Worm (Caenorhabditis elegans) whole organism, early embryonic: ENCODE measurements around the gene nas-37.

Source experiments
- B0310.2 ChIP-seq: sonication (generic microtip); optimal IDR thresholded peaks from 2 replicates; lab custom pipeline; 2016; ENCODE audit warnings: mild to moderate bottlenecking, missing genetic modification characterization, missing compliant biosample characterization
- F13C5.2 ChIP-seq: sonication (generic microtip); optimal IDR thresholded peaks from 2 replicates; lab custom pipeline; 2017; ENCODE audit warnings: mild to moderate bottlenecking, missing genetic modification characterization, inconsistent platforms, missing compliant biosample characterization
- aly-1 ChIP-seq: sonication (generic microtip); optimal IDR thresholded peaks from 2 replicates; lab custom pipeline; 2016; ENCODE audit warnings: missing genetic modification characterization, missing compliant biosample characterization
- ama-1 ChIP-seq: fragments of 150-350 bp; optimal IDR thresholded peaks from 2 replicates; lab custom pipeline; 2014
- ceh-36 ChIP-seq: sonication (generic microtip); optimal IDR thresholded peaks from 2 replicates; lab custom pipeline; 2016; ENCODE audit warnings: missing genetic modification characterization, inconsistent platforms, missing compliant biosample characterization
- flt-1 ChIP-seq: fragments of 200-800 bp; sonication (Bioruptor generic); IDR thresholded peaks from 2 replicates; pipeline ENCODE4 v1.3.6; 2022; ENCODE audit warnings: missing genetic modification characterization, missing compliant biosample characterization
- hmbx-1 ChIP-seq: sonication (generic microtip); optimal IDR thresholded peaks from 2 replicates; lab custom pipeline; 2016; ENCODE audit warnings: mild to moderate bottlenecking, missing genetic modification characterization, missing compliant biosample characterization
- hnd-1 ChIP-seq: sonication (generic microtip); optimal IDR thresholded peaks from 2 replicates; lab custom pipeline; 2016; ENCODE audit warnings: missing genetic modification characterization, missing compliant biosample characterization
- pes-1 ChIP-seq: fragments of 200-800 bp; sonication (Bioruptor generic); IDR thresholded peaks from 2 replicates; pipeline ENCODE4 v1.3.6; 2022; ENCODE audit warnings: missing genetic modification reagents, missing genetic modification characterization, missing compliant biosample characterization
- scrt-1 ChIP-seq: fragments of 200-800 bp; sonication (Bioruptor generic); IDR thresholded peaks from 2 replicates; pipeline ENCODE4 v1.3.6; 2022; ENCODE audit warnings: missing genetic modification characterization, missing compliant biosample characterization
- sea-1 ChIP-seq: fragments of 200-800 bp; sonication (Bioruptor generic); conservative IDR thresholded peaks from 2 replicates; pipeline ENCODE4 v1.3.6; 2022; ENCODE audit warnings: missing genetic modification characterization, missing compliant biosample characterization
- tbx-11 ChIP-seq: fragments of 200-800 bp; sonication (Bioruptor generic); IDR thresholded peaks from 2 replicates; pipeline ENCODE4 v1.3.6; 2022; ENCODE audit warnings: missing genetic modification characterization, missing compliant biosample characterization
- tbx-37 ChIP-seq: fragments of 200-800 bp; sonication (Bioruptor generic); conservative IDR thresholded peaks from 2 replicates; pipeline ENCODE4 v1.3.6; 2022; ENCODE audit warnings: missing genetic modification reagents, missing genetic modification characterization, missing compliant biosample characterization
- tra-4 ChIP-seq: sonication (generic microtip); optimal IDR thresholded peaks from 2 replicates; lab custom pipeline; 2017; ENCODE audit warnings: missing genetic modification characterization, missing compliant biosample characterization

ce11 chrX:9921257-9921656 lies 27.6 kb downstream of the nas-37 start, which contains the start of gene C17G1.2:
- TF ChIP-seq ama-1 (no peak), ceh-36 (tag; lab: Kevin White, UChicago) (no peak), sea-1 (no peak), aly-1 (tag; lab: Kevin White, UChicago) (no peak), pes-1 (no peak), flt-1 (no peak), tbx-11 (GFP tag; lab: Robert Waterston, UW) (no peak), hnd-1 (tag; lab: Kevin White, UChicago) (no peak), F13C5.2 (no peak), hmbx-1 (tag; lab: Kevin White, UChicago) (no peak), B0310.2 (tag; lab: Kevin White, UChicago) (no peak), tbx-37 (GFP tag; lab: Robert Waterston, UW) (no peak), tra-4 (tag; lab: Kevin White, UChicago) (no peak), scrt-1 (no peak)
